Fruit fly (Drosophila melanogaster): Measurements from ENCODE around the gene ssp6.

ssp6 gene

DNA sequence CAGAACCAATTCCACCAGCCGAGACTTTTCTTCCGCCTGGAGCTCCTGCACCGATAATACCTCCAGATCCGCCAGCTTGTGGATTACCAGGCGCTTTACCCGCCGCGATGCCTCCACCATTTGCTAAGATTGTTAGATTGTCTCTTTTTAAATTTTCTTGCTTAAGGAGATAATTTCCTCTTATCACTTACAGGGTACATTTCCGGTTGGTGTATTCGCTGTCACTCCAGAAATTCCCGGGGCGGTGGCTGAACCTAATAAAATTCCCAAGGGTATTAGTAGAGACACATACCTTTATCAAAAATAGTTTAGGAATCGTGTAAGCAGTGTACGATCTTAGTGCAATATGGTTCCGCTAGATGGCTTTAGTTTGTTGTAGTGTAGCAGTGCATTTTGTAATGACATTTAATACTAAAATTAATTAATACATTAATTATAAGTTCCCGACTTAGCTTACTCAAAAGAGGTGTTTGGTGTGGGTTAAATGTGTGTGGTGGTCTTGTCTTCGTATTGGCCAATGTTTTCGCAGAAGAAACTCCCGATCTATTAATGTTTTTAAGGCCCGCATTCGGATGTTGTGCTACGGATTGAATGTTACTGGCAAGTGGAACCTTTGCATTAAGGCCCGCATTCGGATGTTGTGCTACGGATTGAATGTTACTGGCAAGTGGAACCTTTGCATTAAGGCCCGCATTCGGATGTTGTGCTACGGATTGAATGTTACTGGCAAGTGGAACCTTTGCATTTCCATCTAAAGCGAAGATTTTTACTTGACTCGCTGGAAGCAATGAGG lies 48.3 kb downstream of the ssp6 start (continued):
- TF ChIP-seq Blimp-1 (GFP tag; optimal IDR thresholded peaks at IDR 0.05) = peak; percentile 42
- TF ChIP-seq bcd (GFP tag; optimal IDR thresholded peaks at IDR 0.05) = peak; percentile 89
- TF ChIP-seq pnt (GFP tag; optimal IDR thresholded peaks at IDR 0.05) = no peak
- peak; percentile 67 for TF ChIP-seq CG18764 (GFP tag; optimal IDR thresholded peaks at IDR 0.05)
- no peak for TF ChIP-seq cg (GFP tag; optimal IDR thresholded peaks at IDR 0.05)
- TF ChIP-seq CG18599 (GFP tag; optimal IDR thresholded peaks at IDR 0.05) = peak; percentile 79
- peak; percentile 21 for TF ChIP-seq CG9609 (GFP tag; optimal IDR thresholded peaks at IDR 0.05)
- peak; percentile 72 for TF ChIP-seq CG2712 (tag; optimal IDR thresholded peaks at IDR 0.05)
- peak; percentile 39 for TF ChIP-seq CG12659 (GFP tag; optimal IDR thresholded peaks at IDR 0.05)
- TF ChIP-seq wek (GFP tag; optimal IDR thresholded peaks at IDR 0.05) = peak; percentile 89
- peak; percentile 75 for TF ChIP-seq Mes4 (GFP tag; optimal IDR thresholded peaks at IDR 0.05)
- peak; percentile 41; the same call in 1 of the 2 replicates for TF ChIP-seq danr (GFP tag; IDR thresholded peaks at IDR 0.05)
- peak; percentile 40 for TF ChIP-seq CG8281 (tag; optimal IDR thresholded peaks at IDR 0.05)
- peak; percentile 66 for TF ChIP-seq CG8290 (GFP tag; optimal IDR thresholded peaks at IDR 0.05)
- TF ChIP-seq CG8290 (tag; optimal IDR thresholded peaks at IDR 0.05) = peak; percentile 24 to 83
- TF ChIP-seq CG3065 (GFP tag; optimal IDR thresholded peaks at IDR 0.05) = no peak
- no peak for TF ChIP-seq CG14667 (GFP tag; IDR thresholded peaks at IDR 0.05)
- no peak for TF ChIP-seq Doc3 (GFP tag; IDR thresholded peaks at IDR 0.05; ENCODE audit: partially characterized antibody)
- peak; percentile 69 for TF ChIP-seq CG10274 (GFP tag; optimal IDR thresholded peaks at IDR 0.05)
- no peak; the same call in 1 of the 2 replicates for TF ChIP-seq Ravus (GFP tag; IDR thresholded peaks at IDR 0.05)
- TF ChIP-seq ATbp (GFP tag; optimal IDR thresholded peaks at IDR 0.05) = peak; percentile 81
- TF ChIP-seq pb (GFP tag; optimal IDR thresholded peaks at IDR 0.05) = peak; percentile 84
- no peak for TF ChIP-seq CG6791 (GFP tag; IDR thresholded peaks at IDR 0.05; ENCODE audit: partially characterized antibody)
- 0 out of 2 replicates have a peak, but pooled peaks have one; percentile 34 for TF ChIP-seq dimm (GFP tag; IDR thresholded peaks at IDR 0.05)
- TF ChIP-seq CG1647 (GFP tag; optimal IDR thresholded peaks at IDR 0.05) = peak; percentile 45
- TF ChIP-seq nerfin-1 (tag; optimal IDR thresholded peaks at IDR 0.05) = peak; percentile 72
- peak; percentile 94 for TF ChIP-seq gce (GFP tag; IDR thresholded peaks at IDR 0.05)
- no peak for TF ChIP-seq CG13894 (tag; optimal IDR thresholded peaks at IDR 0.05)
- TF ChIP-seq ftz-f1 (GFP tag; optimal IDR thresholded peaks at IDR 0.05) = peak; percentile 12
- TF ChIP-seq CG17328 (GFP tag; IDR thresholded peaks at IDR 0.05) = peak; percentile 89
- TF ChIP-seq Nf-YC (tag; optimal IDR thresholded peaks at IDR 0.05) = peak; percentile 52
- peak; percentile 5 for TF ChIP-seq dm (GFP tag; optimal IDR thresholded peaks at IDR 0.05)
- TF ChIP-seq tx (GFP tag; optimal IDR thresholded peaks at IDR 0.05) = no peak
- TF ChIP-seq her (GFP tag; optimal IDR thresholded peaks at IDR 0.05) = peak; percentile 64
- peak; percentile 92 for TF ChIP-seq Camta (GFP tag; optimal IDR thresholded peaks at IDR 0.05)
- no peak for TF ChIP-seq lov (optimal IDR thresholded peaks at IDR 0.05)
- peak; percentile 97 for TF ChIP-seq lov (GFP tag; IDR thresholded peaks at IDR 0.05)
- TF ChIP-seq Hr39 (optimal IDR thresholded peaks at IDR 0.05) = no peak
- peak; percentile 75; the same call in 2 of the 3 replicates for TF ChIP-seq CG2199 (GFP tag; IDR thresholded peaks at IDR 0.05)
- peak; percentile 81 for TF ChIP-seq C15 (GFP tag; IDR thresholded peaks at IDR 0.05)
- TF ChIP-seq kah (GFP tag; optimal IDR thresholded peaks at IDR 0.05) = peak; percentile 64
- TF ChIP-seq fd96Cb (tag; optimal IDR thresholded peaks at IDR 0.05) = peak; percentile 32
- peak; percentile 75 for TF ChIP-seq Sox100B (GFP tag; optimal IDR thresholded peaks at IDR 0.05)
- TF ChIP-seq NC2β (GFP tag; optimal IDR thresholded peaks at IDR 0.05) = peak; percentile 50
- TF ChIP-seq sr (GFP tag; IDR thresholded peaks at IDR 0.05) = peak; percentile 93
- TF ChIP-seq yki (optimal IDR thresholded peaks at IDR 0.05) = peak; percentile 38
- peak; percentile 33 for TF ChIP-seq CHES-1-like (GFP tag; optimal IDR thresholded peaks at IDR 0.05)
- peak in 1 of 2 experiments; percentile 22 for TF ChIP-seq crp (GFP tag; optimal IDR thresholded peaks at IDR 0.05)
- TF ChIP-seq Fer2 (tag; optimal IDR thresholded peaks at IDR 0.05) = peak; percentile 20
- TF ChIP-seq CG13775 (GFP tag; optimal IDR thresholded peaks at IDR 0.05) = peak; percentile 62

Data from whole organism, embryonic.